Fruit fly (Drosophila melanogaster) whole organism, wandering third instar larva: ENCODE data around the gene CG13003.

Experiments used
- Dfd ChIP-seq: fragments of >200 bp; optimal IDR thresholded peaks from 2 replicates; lab custom pipeline; 2017; ENCODE audit warnings: missing biosample characterization, missing genetic modification characterization
- Dif ChIP-seq: fragments of 200-275, 200-300 bp; sonication (Bioruptor generic); optimal IDR thresholded peaks from 2 replicates; lab custom pipeline; 2018; ENCODE audit warnings: missing biosample characterization, missing genetic modification characterization; ENCODE audit not compliant: partially characterized antibody
- Hr78 ChIP-seq: fragments of >200 bp; optimal IDR thresholded peaks from 2 replicates; lab custom pipeline; 2017; ENCODE audit warnings: missing biosample characterization, missing genetic modification characterization
- Hr83 ChIP-seq: fragments of 200-300 bp; sonication (Bioruptor generic); optimal IDR thresholded peaks from 2 replicates; lab custom pipeline; 2016; ENCODE audit warnings: missing biosample characterization, mild to moderate bottlenecking, missing genetic modification characterization, moderate library complexity; ENCODE audit not compliant: poor library complexity, severe bottlenecking
- Mio ChIP-seq: sonication (Bioruptor generic); optimal IDR thresholded peaks from 2 replicates; lab custom pipeline; 2016; ENCODE audit warnings: missing biosample characterization, missing genetic modification characterization
- Rel ChIP-seq, 2 experiments: fragments of 200-800 bp; sonication (Bioruptor generic) in 1 of 2; optimal IDR thresholded peaks; 2 replicates in 1 of 2; 3 replicates in 1 of 2; lab custom pipeline; 2016 to 2019; ENCODE audit warnings: mild to moderate bottlenecking in 2 of 2, missing biosample characterization in 2 of 2, missing genetic modification characterization in 2 of 2, moderate library complexity in 1 of 2
- brk ChIP-seq: fragments of 200-800 bp; sonication (Bioruptor generic); optimal IDR thresholded peaks from 2 replicates; lab custom pipeline; 2016; ENCODE audit warnings: missing biosample characterization, mild to moderate bottlenecking, missing genetic modification characterization
- lola ChIP-seq: fragments of >200 bp; optimal IDR thresholded peaks from 2 replicates; lab custom pipeline; 2017; ENCODE audit warnings: missing biosample characterization, missing genetic modification characterization
- pan ChIP-seq: fragments of >200 bp; optimal IDR thresholded peaks from 2 replicates; lab custom pipeline; 2017
- rgr ChIP-seq: fragments of 200-800 bp; sonication (Bioruptor generic); optimal IDR thresholded peaks from 3 replicates; lab custom pipeline; 2016; ENCODE audit warnings: missing biosample characterization, mild to moderate bottlenecking, missing genetic modification characterization
- sage ChIP-seq: fragments of 200-800 bp; sonication (Bioruptor generic); optimal IDR thresholded peaks from 2 replicates; lab custom pipeline; 2016; ENCODE audit warnings: missing biosample characterization, mild to moderate bottlenecking, missing genetic modification characterization
- sv ChIP-seq: fragments of 200-800 bp; sonication (Bioruptor generic); optimal IDR thresholded peaks from 3 replicates; lab custom pipeline; 2016; ENCODE audit warnings: missing biosample characterization, missing genetic modification characterization

- TF ChIP-seq brk (GFP tag; lab: Kevin White, UChicago): no peak
- TF ChIP-seq Dif (GFP tag; lab: Kevin White, UChicago): no peak
- TF ChIP-seq sage: no peak
- TF ChIP-seq pan (lab: Kevin White, UChicago): no peak
- no peak for TF ChIP-seq Hr83 (GFP tag; lab: Kevin White, UChicago)
- TF ChIP-seq lola (GFP tag; lab: Kevin White, UChicago): no peak
- no peak for TF ChIP-seq Rel (GFP tag; optimal IDR thresholded peaks at IDR 0.05; lab: Kevin White, UChicago)
- no peak for TF ChIP-seq Rel (tag; optimal IDR thresholded peaks at IDR 0.05; lab: Kevin White, UChicago)
- no peak for TF ChIP-seq sv
- TF ChIP-seq Mio (GFP tag; lab: Kevin White, UChicago): no peak
- TF ChIP-seq rgr (GFP tag; lab: Kevin White, UChicago): no peak
- no peak for TF ChIP-seq Dfd
- no peak for TF ChIP-seq Hr78 (GFP tag; lab: Kevin White, UChicago)
Observed at dm6 chrX:16803299-16803698, 73.0 kb downstream of the CG13003 start, which contains the start of the genes Rai1 and CG13005.
